Fruit fly (Drosophila melanogaster) whole organism, embryonic: ENCODE results near the gene Etl1.

Source experiments
- CG10209 ChIP-seq: fragments of 200-800 bp; sonication (Bioruptor generic); optimal IDR thresholded peaks from 3 replicates; lab custom pipeline; 2017; ENCODE audit warnings: missing biosample characterization, mild to moderate bottlenecking, missing genetic modification characterization, missing genetic modification reagents
- CG10959 ChIP-seq: fragments of 200-800 bp; sonication (Bioruptor generic); IDR thresholded peaks from 2 replicates; pipeline ENCODE4 v1.3.6; 2022; ENCODE audit warnings: missing biosample characterization, missing genetic modification characterization
- CG11560 ChIP-seq: fragments of 200-800 bp; sonication (Bioruptor generic); IDR thresholded peaks from 3 replicates; pipeline ENCODE4 v1.3.6; 2022; ENCODE audit warnings: missing biosample characterization, missing genetic modification characterization
- CG11723 ChIP-seq: fragments of 200-800 bp; sonication (Bioruptor generic); optimal IDR thresholded peaks from 2 replicates; lab custom pipeline; 2017; ENCODE audit warnings: missing biosample characterization, mild to moderate bottlenecking, missing genetic modification characterization
- CG12659 ChIP-seq: fragments of 200-800 bp; sonication (Bioruptor generic); optimal IDR thresholded peaks from 3 replicates; lab custom pipeline; 2017; ENCODE audit warnings: mild to moderate bottlenecking, missing biosample characterization, missing genetic modification reagents, missing genetic modification characterization
- CG13123 ChIP-seq: fragments of 200-800 bp; sonication (Bioruptor generic); optimal IDR thresholded peaks from 2 replicates; lab custom pipeline; 2016; ENCODE audit warnings: missing biosample characterization, missing genetic modification characterization
- CG15011 ChIP-seq: fragments of 200-800 bp; sonication (Bioruptor generic); optimal IDR thresholded peaks from 3 replicates; lab custom pipeline; 2018; ENCODE audit warnings: missing biosample characterization, mild to moderate bottlenecking, missing genetic modification characterization
- CG15514 ChIP-seq: fragments of 200-800 bp; sonication (Bioruptor generic); optimal IDR thresholded peaks from 3 replicates; lab custom pipeline; 2017; ENCODE audit warnings: missing biosample characterization, missing genetic modification characterization, mild to moderate bottlenecking, moderate library complexity, missing genetic modification reagents
- CG1647 ChIP-seq: fragments of 200-800 bp; sonication (Bioruptor generic); optimal IDR thresholded peaks from 3 replicates; lab custom pipeline; 2016; ENCODE audit warnings: missing biosample characterization, missing genetic modification characterization
- CG16779 ChIP-seq: fragments of 200-800 bp; sonication (Bioruptor generic); IDR thresholded peaks from 2 replicates; pipeline ENCODE4 v1.3.6; 2022; ENCODE audit warnings: missing biosample characterization, missing genetic modification characterization
- CG17912 ChIP-seq: fragments of 200-800 bp; sonication (Bioruptor generic); optimal IDR thresholded peaks from 2 replicates; lab custom pipeline; 2018; ENCODE audit warnings: missing biosample characterization, mild to moderate bottlenecking, missing genetic modification characterization
- CG18011 ChIP-seq: fragments of 200-800 bp; sonication (Bioruptor generic); optimal IDR thresholded peaks from 2 replicates; lab custom pipeline; 2017; ENCODE audit warnings: missing biosample characterization, missing genetic modification characterization, mild to moderate bottlenecking, moderate library complexity, missing genotype
- CG1832 ChIP-seq: fragments of 200-800 bp; sonication (Bioruptor generic); optimal IDR thresholded peaks from 2 replicates; lab custom pipeline; 2017; ENCODE audit warnings: missing biosample characterization, mild to moderate bottlenecking, missing genetic modification characterization, inconsistent platforms
- CG34422 ChIP-seq: fragments of 200-800 bp; sonication (Bioruptor generic); IDR thresholded peaks from 3 replicates; pipeline ENCODE4 v1.3.6; 2022; ENCODE audit warnings: missing biosample characterization, missing genetic modification characterization
- CG4360 ChIP-seq: fragments of 200-800 bp; sonication (Bioruptor generic); IDR thresholded peaks from 2 replicates; pipeline ENCODE4 v1.3.6; 2022; ENCODE audit warnings: missing biosample characterization, missing genetic modification characterization
- CG6254 ChIP-seq: fragments of 200-800 bp; sonication (Bioruptor generic); optimal IDR thresholded peaks from 3 replicates; lab custom pipeline; 2017; ENCODE audit warnings: mild to moderate bottlenecking, missing biosample characterization, missing genetic modification reagents, missing genetic modification characterization
- CG7372 ChIP-seq: fragments of 200-800 bp; sonication (Bioruptor generic); IDR thresholded peaks from 2 replicates; pipeline ENCODE4 v1.3.6; 2022; ENCODE audit warnings: missing biosample characterization, missing genetic modification characterization
- CG7928 ChIP-seq: fragments of 200-800 bp; sonication (Bioruptor generic); optimal IDR thresholded peaks from 2 replicates; lab custom pipeline; 2017; ENCODE audit warnings: missing biosample characterization, mild to moderate bottlenecking, missing genetic modification characterization
- CG8359 ChIP-seq: fragments of 200-800 bp; sonication (Bioruptor generic); optimal IDR thresholded peaks from 2 replicates; lab custom pipeline; 2017; ENCODE audit warnings: missing biosample characterization, mild to moderate bottlenecking, missing genetic modification characterization, borderline replicate concordance
- CG9215 ChIP-seq: fragments of 200-800 bp; sonication (Bioruptor generic); IDR thresholded peaks from 2 replicates; pipeline ENCODE4 v1.3.6; 2022; ENCODE audit warnings: missing biosample characterization, missing genetic modification characterization
- CG9609 ChIP-seq: fragments of 200-800 bp; sonication (Bioruptor generic); optimal IDR thresholded peaks from 3 replicates; lab custom pipeline; 2016; ENCODE audit warnings: missing biosample characterization, missing genetic modification characterization
- Chrac-16 ChIP-seq: fragments of 200-800 bp; sonication (Bioruptor generic); optimal IDR thresholded peaks from 3 replicates; lab custom pipeline; 2016; ENCODE audit warnings: missing biosample characterization, missing genetic modification characterization
- CrebB ChIP-seq: fragments of 200-800 bp; sonication (Bioruptor generic); optimal IDR thresholded peaks from 3 replicates; lab custom pipeline; 2018; ENCODE audit warnings: missing biosample characterization, mild to moderate bottlenecking, missing genetic modification characterization
- D19B ChIP-seq: fragments of 200-800 bp; sonication (Bioruptor generic); optimal IDR thresholded peaks from 2 replicates; lab custom pipeline; 2017; ENCODE audit warnings: missing biosample characterization, mild to moderate bottlenecking, missing genetic modification characterization
- HLH4C ChIP-seq: fragments of 200-800 bp; sonication (Bioruptor generic); IDR thresholded peaks from 3 replicates; pipeline ENCODE4 v1.3.6; 2022; ENCODE audit warnings: missing biosample characterization, missing genetic modification characterization; ENCODE audit not compliant: partially characterized antibody
- Hr39 ChIP-seq: fragments of >200 bp; optimal IDR thresholded peaks from 2 replicates; lab custom pipeline; 2017
- Ptx1 ChIP-seq: fragments of 200-800 bp; sonication (Bioruptor generic); IDR thresholded peaks from 2 replicates; pipeline ENCODE4 v1.3.6; 2022; ENCODE audit warnings: missing biosample characterization, missing genetic modification characterization
- al ChIP-seq: fragments of 200-800 bp; sonication (Bioruptor generic); IDR thresholded peaks from 2 replicates; pipeline ENCODE4 v1.3.6; 2022; ENCODE audit warnings: missing biosample characterization, missing genetic modification characterization
- bigmax ChIP-seq: fragments of 200-800 bp; sonication (Bioruptor generic); optimal IDR thresholded peaks from 2 replicates; lab custom pipeline; 2018; ENCODE audit warnings: missing biosample characterization, mild to moderate bottlenecking, missing genetic modification characterization
- bsh ChIP-seq, 2 experiments: fragments of 200-800 bp; sonication (Bioruptor generic); optimal IDR thresholded peaks; 2 replicates each; lab custom pipeline; 2017 to 2018; ENCODE audit warnings: mild to moderate bottlenecking in 2 of 2, missing biosample characterization in 2 of 2, missing genetic modification characterization in 2 of 2, moderate library complexity in 1 of 2
- chinmo ChIP-seq: fragments of 200-800 bp; sonication (Bioruptor generic); IDR thresholded peaks from 4 replicates; pipeline ENCODE4 v1.3.6; 2022; ENCODE audit warnings: missing biosample characterization, missing genetic modification characterization; ENCODE audit not compliant: partially characterized antibody
- chn ChIP-seq: fragments of 200-800 bp; sonication (Bioruptor generic); optimal IDR thresholded peaks from 2 replicates; lab custom pipeline; 2016; ENCODE audit warnings: missing biosample characterization, missing genetic modification characterization
- dimm ChIP-seq: fragments of 200-800 bp; sonication (Bioruptor generic); IDR thresholded peaks from 2 replicates; pipeline ENCODE4 v1.3.6; 2022; ENCODE audit warnings: missing biosample characterization, missing genetic modification characterization
- dm ChIP-seq: fragments of 200-800 bp; sonication (Bioruptor generic); optimal IDR thresholded peaks from 3 replicates; lab custom pipeline; 2016; ENCODE audit warnings: missing biosample characterization, missing genetic modification characterization
- ems ChIP-seq: fragments of 200-800 bp; sonication (Bioruptor generic); optimal IDR thresholded peaks from 3 replicates; lab custom pipeline; 2016; ENCODE audit warnings: missing biosample characterization, missing genetic modification characterization
- eyg ChIP-seq: fragments of 200-800 bp; sonication (Bioruptor generic); optimal IDR thresholded peaks from 3 replicates; lab custom pipeline; 2016; ENCODE audit warnings: missing biosample characterization, missing genetic modification characterization
- fd102C ChIP-seq: fragments of 200-800 bp; sonication (Bioruptor generic); optimal IDR thresholded peaks from 2 replicates; lab custom pipeline; 2018; ENCODE audit warnings: missing biosample characterization, mild to moderate bottlenecking, missing genetic modification characterization, moderate library complexity
- ftz-f1 ChIP-seq: fragments of 200-800 bp; sonication (Bioruptor generic); optimal IDR thresholded peaks from 2 replicates; lab custom pipeline; 2016; ENCODE audit warnings: missing biosample characterization, missing genetic modification characterization
- fu2 ChIP-seq: fragments of 200-800 bp; sonication (Bioruptor generic); optimal IDR thresholded peaks from 2 replicates; lab custom pipeline; 2016; ENCODE audit warnings: missing biosample characterization, missing genetic modification characterization
- gfzf ChIP-seq: fragments of 200-800 bp; sonication (Bioruptor generic); optimal IDR thresholded peaks from 2 replicates; lab custom pipeline; 2016; ENCODE audit warnings: missing biosample characterization, mild to moderate bottlenecking, missing genetic modification characterization, moderate library complexity
- ham ChIP-seq: fragments of 200-800 bp; sonication (Bioruptor generic); IDR thresholded peaks from 2 replicates; pipeline ENCODE4 v1.3.6; 2022; ENCODE audit warnings: missing biosample characterization, missing genetic modification characterization
- jumu ChIP-seq: fragments of 200-800 bp; sonication (Bioruptor generic); optimal IDR thresholded peaks from 3 replicates; lab custom pipeline; 2016; ENCODE audit warnings: missing biosample characterization, missing genetic modification characterization
- kni ChIP-seq: fragments of 200-800 bp; sonication (Bioruptor generic); optimal IDR thresholded peaks from 3 replicates; lab custom pipeline; 2017; ENCODE audit warnings: mild to moderate bottlenecking, missing biosample characterization, missing genetic modification reagents, missing genetic modification characterization
- lbe ChIP-seq: fragments of 200-800 bp; sonication (Bioruptor generic); optimal IDR thresholded peaks from 2 replicates; lab custom pipeline; 2016; ENCODE audit warnings: missing biosample characterization, mild to moderate bottlenecking, missing genetic modification characterization
- nmo ChIP-seq: fragments of 200-800 bp; sonication (Bioruptor generic); optimal IDR thresholded peaks from 2 replicates; lab custom pipeline; 2018; ENCODE audit warnings: missing biosample characterization, mild to moderate bottlenecking, missing genetic modification characterization, moderate library complexity
- schlank ChIP-seq: fragments of 200-800 bp; sonication (Bioruptor generic); optimal IDR thresholded peaks from 2 replicates; lab custom pipeline; 2018; ENCODE audit warnings: missing biosample characterization, mild to moderate bottlenecking, missing genetic modification characterization
- sd ChIP-seq: fragments of 200-800 bp; sonication (Bioruptor generic); optimal IDR thresholded peaks from 3 replicates; lab custom pipeline; 2018; ENCODE audit warnings: missing biosample characterization, mild to moderate bottlenecking, missing genetic modification characterization, moderate library complexity
- slp2 ChIP-seq: fragments of 200-800 bp; sonication (Bioruptor generic); optimal IDR thresholded peaks from 2 replicates; lab custom pipeline; 2016; ENCODE audit warnings: missing biosample characterization, missing genetic modification characterization
- trem ChIP-seq: fragments of 200-800 bp; optimal IDR thresholded peaks from 3 replicates; lab custom pipeline; 2019; ENCODE audit warnings: missing biosample characterization, mild to moderate bottlenecking, missing genetic modification characterization, moderate library complexity
- zen ChIP-seq: fragments of 200-800 bp; sonication (Bioruptor generic); optimal IDR thresholded peaks from 3 replicates; lab custom pipeline; 2018; ENCODE audit warnings: missing biosample characterization, mild to moderate bottlenecking, missing genetic modification characterization, moderate library complexity
- zfh2 ChIP-seq: fragments of 200-800 bp; sonication (Bioruptor generic); optimal IDR thresholded peaks from 2 replicates; lab custom pipeline; 2016; ENCODE audit warnings: missing biosample characterization, missing genetic modification characterization

The Etl1 gene

dm6 chr2L:9894871-9895364 is 17.5 kb downstream of the Etl1 start, which contains the start of gene Bka:
TSS of gene Bka (plus strand) at chr2L:9895287.
- TF ChIP-seq dimm (GFP tag; lab: Robert Waterston, UW) (no peak), eyg (GFP tag; lab: Kevin White, UChicago) (no peak), Ptx1 (GFP tag; lab: Robert Waterston, UW) (no peak), CG13123 (GFP tag; lab: Kevin White, UChicago) (peak; percentile 1), sd (peak; percentile 88), CG6254 (GFP tag; lab: Kevin White, UChicago) (peak; percentile 63), CG18011 (peak; percentile 22), CG9215 (GFP tag; lab: Robert Waterston, UW) (no peak), Chrac-16 (GFP tag; lab: Kevin White, UChicago) (no peak), kni (GFP tag; lab: Kevin White, UChicago) (peak; percentile 51), CG34422 (GFP tag; lab: Robert Waterston, UW) (peak; percentile 55; the same call in 1 of the 3 replicates), ems (GFP tag; lab: Kevin White, UChicago) (peak; percentile 17), gfzf (GFP tag; lab: Kevin White, UChicago) (peak; percentile 18), zen (peak; percentile 21), zfh2 (GFP tag; lab: Kevin White, UChicago) (no peak), ham (GFP tag; lab: Robert Waterston, UW) (no peak), CG17912 (no peak), CG1832 (GFP tag; lab: Kevin White, UChicago) (no peak), trem (tag; lab: Kevin White, UChicago) (peak; percentile 92), CG4360 (no peak), CG11723 (GFP tag; lab: Kevin White, UChicago) (no peak), CG12659 (GFP tag; lab: Kevin White, UChicago) (peak; percentile 89), CG16779 (GFP tag; lab: Robert Waterston, UW) (no peak), lbe (GFP tag; lab: Kevin White, UChicago) (peak; percentile 72), CG15514 (GFP tag; lab: Kevin White, UChicago) (peak; percentile 86), CG7928 (GFP tag; lab: Kevin White, UChicago) (peak; percentile 51), CG8359 (GFP tag; lab: Kevin White, UChicago) (no peak), bigmax (GFP tag; lab: Kevin White, UChicago) (peak; percentile 8), CG10959 (GFP tag; lab: Robert Waterston, UW) (no peak), ftz-f1 (GFP tag; lab: Kevin White, UChicago) (no peak), CG15011 (GFP tag; lab: Kevin White, UChicago) (peak; percentile 65), schlank (peak; percentile 20), nmo (GFP tag; lab: Kevin White, UChicago) (peak; percentile 74), CG1647 (no peak), chinmo (peak; percentile 96; the same call in 3 of the 4 replicates), slp2 (GFP tag; lab: Kevin White, UChicago) (no peak), CG7372 (GFP tag; lab: Robert Waterston, UW) (no peak), chn (GFP tag; lab: Kevin White, UChicago) (no peak), jumu (no peak), D19B (no peak), al (GFP tag; lab: Robert Waterston, UW) (no peak), bsh (GFP tag; optimal IDR thresholded peaks at IDR 0.05; lab: Kevin White, UChicago) (peak in 1 of 2 experiments; percentile 56), CG10209 (GFP tag; lab: Kevin White, UChicago) (peak; percentile 24), fd102C (GFP tag; lab: Kevin White, UChicago) (no peak), CG11560 (tag; lab: Robert Waterston, UW) (no peak), fu2 (GFP tag; lab: Kevin White, UChicago) (no peak), CG9609 (GFP tag; lab: Kevin White, UChicago) (no peak), dm (GFP tag; lab: Kevin White, UChicago) (peak; percentile 91), Hr39 (lab: Kevin White, UChicago) (no peak), HLH4C (GFP tag; lab: Robert Waterston, UW) (peak; percentile 95), CrebB (tag; lab: Kevin White, UChicago) (peak; percentile 79)
